Worm (Caenorhabditis elegans): ENCODE results near the gene srw-138.

DNA sequence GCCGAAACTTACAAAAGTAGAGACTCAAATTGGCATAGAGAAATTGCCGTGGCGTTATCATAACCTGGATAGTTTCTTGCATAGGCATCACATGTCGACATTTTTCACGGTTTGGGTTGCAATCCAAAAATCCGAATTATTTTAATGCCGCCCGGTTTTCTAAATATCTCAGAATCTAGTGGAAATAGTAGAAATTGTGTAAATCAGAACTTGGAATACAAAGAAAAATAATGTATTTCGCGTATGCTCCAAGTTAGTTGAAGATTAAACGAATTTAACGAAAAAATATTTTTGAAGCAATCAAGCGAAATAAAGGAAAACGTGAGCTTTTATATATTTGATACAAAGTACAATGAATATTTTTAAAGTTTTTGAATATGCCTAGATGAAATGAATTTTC, 2.0 kb downstream of the srw-138 start, which contains the start of gene srw-144:
- TF ChIP-seq ces-1 (GFP tag; optimal IDR thresholded peaks at IDR 0.05) (no peak), fkh-10 (GFP tag; optimal IDR thresholded peaks at IDR 0.05) (no peak), aly-2 (tag; optimal IDR thresholded peaks at IDR 0.05) (no peak), ztf-11 (tag; optimal IDR thresholded peaks at IDR 0.05) (no peak), unc-62 (GFP tag; optimal IDR thresholded peaks at IDR 0.05) (no peak), ets-5 (GFP tag; IDR thresholded peaks at IDR 0.05) (no peak), lsy-2 (tag; optimal IDR thresholded peaks at IDR 0.05) (no peak), nhr-11 (tag; optimal IDR thresholded peaks at IDR 0.05) (no peak), zag-1 (tag; optimal IDR thresholded peaks at IDR 0.05) (no peak), efl-1 (optimal IDR thresholded peaks at IDR 0.05) (no peak), efl-1 (GFP tag; optimal IDR thresholded peaks at IDR 0.05 in 1 of 2) (peak in 1 of 2 experiments; percentile 5), elt-2 (tag; optimal IDR thresholded peaks at IDR 0.05) (no peak)
